Fruit fly (Drosophila melanogaster): ENCODE data around the gene insv.
A peak's percentile ranks its signal among the peaks of the same experiment; 100 is the strongest.

The insv gene

dm6 chr2L:2576565-2577360 is at the start of gene insv:
TSS of gene insv (minus strand) at chr2L:2576997.
- no peak for TF ChIP-seq noc (tag; optimal IDR thresholded peaks at IDR 0.05)

- no peak for TF ChIP-seq noc (tag; optimal IDR thresholded peaks at IDR 0.05)
Measured at dm6 chr2L:2623947-2624346, 47.1 kb upstream of the insv start.

- TF ChIP-seq noc (tag; optimal IDR thresholded peaks at IDR 0.05), result no peak
Measured at dm6 chr2L:2619887-2620286, 43.1 kb upstream of the insv start, which contains the start of gene CG43403. TSS of gene CG43403 (plus strand) at chr2L:2620187.

- TF ChIP-seq noc (tag; optimal IDR thresholded peaks at IDR 0.05), result no peak
Measured at dm6 chr2L:2609694-2610093, 32.9 kb upstream of the insv start, which contains the start of gene CG15395. TSS of gene CG15395 (plus strand) at chr2L:2609994.

dm6 chr2L:2606725-2607124 is 29.9 kb upstream of the insv start:
- no peak for TF ChIP-seq noc (tag; optimal IDR thresholded peaks at IDR 0.05)

dm6 chr2L:2591569-2591968 is 14.8 kb upstream of the insv start, which contains the start of gene CG15394:
TSS of gene CG15394 (plus strand) at chr2L:2591869.
- no peak for TF ChIP-seq noc (tag; optimal IDR thresholded peaks at IDR 0.05)

- no peak for TF ChIP-seq noc (tag; optimal IDR thresholded peaks at IDR 0.05)
Measured at dm6 chr2L:2585285-2585684, 8.5 kb upstream of the insv start, which contains the start of gene Drp1. TSS of gene Drp1 (minus strand) at chr2L:2585430.

- TF ChIP-seq noc (tag; optimal IDR thresholded peaks at IDR 0.05), result no peak
Measured at dm6 chr2L:2584461-2585056, 7.8 kb upstream of the insv start.

- peak; percentile 1 for TF ChIP-seq noc (tag; optimal IDR thresholded peaks at IDR 0.05)
Measured at dm6 chr2L:2579669-2580351, 3.0 kb upstream of the insv start, which contains the start of the genes ND-B17.2 and Arpc5. TSS of gene ND-B17.2 (minus strand) at chr2L:2580172. TSS of gene Arpc5 (plus strand) at chr2L:2580292.

dm6 chr2L:2577361-2577737 is 552 bp upstream of the insv start, which contains the start of gene Elba2:
TSS of gene Elba2 (plus strand) at chr2L:2577687.
- TF ChIP-seq noc (tag; optimal IDR thresholded peaks at IDR 0.05), result no peak

dm6 chr2L:2574717-2575273 is 2.0 kb downstream of the insv start, which contains the start of the genes Rad1 and Sws1:
TSS of gene Rad1 (minus strand) at chr2L:2575052.
TSS of gene Sws1 (minus strand) at chr2L:2575052.
- no peak for TF ChIP-seq noc (tag; optimal IDR thresholded peaks at IDR 0.05)

dm6 chr2L:2572937-2573336 is 3.9 kb downstream of the insv start, which contains the start of gene Cyp309a2:
TSS of gene Cyp309a2 (minus strand) at chr2L:2573037.
- TF ChIP-seq noc (tag; optimal IDR thresholded peaks at IDR 0.05), result no peak

dm6 chr2L:2564758-2565157 is 12.0 kb downstream of the insv start, which contains the start of gene Cyp309a1:
TSS of gene Cyp309a1 (minus strand) at chr2L:2564830.
- peak; percentile 2 for TF ChIP-seq noc (tag; optimal IDR thresholded peaks at IDR 0.05)

- TF ChIP-seq noc (tag; optimal IDR thresholded peaks at IDR 0.05), result no peak
Measured at dm6 chr2L:2552725-2553124, 24.1 kb downstream of the insv start, which contains the start of gene CG3515. TSS of gene CG3515 (minus strand) at chr2L:2552825.

- no peak for TF ChIP-seq noc (tag; optimal IDR thresholded peaks at IDR 0.05)
Measured at dm6 chr2L:2542491-2542890, 34.3 kb downstream of the insv start.

dm6 chr2L:2528097-2528496 is 48.7 kb downstream of the insv start:
- no peak for TF ChIP-seq noc (tag; optimal IDR thresholded peaks at IDR 0.05)

Measured in whole organism, larva.